Fruit fly (Drosophila melanogaster): ENCODE measurements around the gene mex1.

The mex1 gene

DNA sequence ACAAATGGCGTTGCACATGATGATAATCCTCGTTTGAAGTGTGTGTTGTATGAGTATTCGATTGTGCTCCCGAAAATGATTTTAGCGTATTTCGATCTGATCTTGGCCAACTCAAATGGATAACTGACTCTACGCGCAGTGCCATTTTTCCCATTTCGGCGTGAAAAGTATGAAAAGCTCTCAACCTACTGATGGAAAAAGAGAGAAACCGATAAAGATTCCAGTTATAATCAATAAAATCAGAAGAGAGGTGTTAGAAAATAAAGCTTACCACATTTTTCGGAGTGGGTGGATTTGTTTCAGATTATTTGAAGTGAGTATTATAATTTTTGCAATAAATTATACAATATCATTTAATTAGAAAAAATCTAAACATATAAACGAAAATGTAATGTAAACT lies at the start of gene mex1:
mex1 (minus strand) TSS at position 101 of the 400 bp plus-strand sequence.
- TF ChIP-seq CG12768 (GFP tag; optimal IDR thresholded peaks at IDR 0.05), result no peak
- no peak for TF ChIP-seq toe (GFP tag; optimal IDR thresholded peaks at IDR 0.05)
- no peak for TF ChIP-seq CG5204 (GFP tag; optimal IDR thresholded peaks at IDR 0.05)
- no peak for TF ChIP-seq cnc (optimal IDR thresholded peaks at IDR 0.05)
- TF ChIP-seq CG11617 (GFP tag; optimal IDR thresholded peaks at IDR 0.05), result no peak

DNA sequence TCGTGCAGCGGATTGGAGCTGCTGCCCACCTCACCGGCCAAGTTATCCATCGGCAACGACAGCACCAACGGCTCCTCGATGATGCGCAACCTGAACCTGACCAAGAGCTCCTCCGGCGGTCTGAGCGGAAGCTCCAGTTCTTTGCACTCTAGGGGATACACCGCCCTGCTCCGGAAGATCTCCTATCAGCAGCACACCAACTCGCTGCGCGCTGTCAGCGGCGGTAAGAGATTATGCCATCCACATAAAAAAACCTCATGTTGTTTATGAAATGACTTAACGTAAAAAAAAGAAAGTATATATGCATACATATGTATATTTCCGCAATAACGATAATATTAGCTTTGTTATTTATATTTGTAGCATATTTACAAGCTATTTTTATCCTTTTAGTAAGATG lies 49.4 kb upstream of the mex1 start:
- TF ChIP-seq CG14711 (tag; optimal IDR thresholded peaks at IDR 0.05), result no peak

dm6 chr3L:15566484-15566955 lies 47.1 kb upstream of the mex1 start:
- peak; percentile 39 for TF ChIP-seq tj (GFP tag; optimal IDR thresholded peaks at IDR 0.05)
- TF ChIP-seq Clk (GFP tag; optimal IDR thresholded peaks at IDR 0.05), result no peak
- TF ChIP-seq CG7101 (tag; optimal IDR thresholded peaks at IDR 0.05), result peak; percentile 75
- peak; percentile 74 for TF ChIP-seq Mnt (GFP tag; optimal IDR thresholded peaks at IDR 0.05)
- TF ChIP-seq CG5204 (GFP tag; optimal IDR thresholded peaks at IDR 0.05), result no peak
- TF ChIP-seq bab1 (GFP tag; optimal IDR thresholded peaks at IDR 0.05), result no peak
- TF ChIP-seq CG11617 (GFP tag; optimal IDR thresholded peaks at IDR 0.05), result peak; percentile 74
- peak; percentile 86 for TF ChIP-seq CG12768 (GFP tag; optimal IDR thresholded peaks at IDR 0.05)
- TF ChIP-seq kay (GFP tag; ENCODE audit: borderline replicate concordance), result peak; percentile 92
- peak; percentile 87 for TF ChIP-seq CG33017 (tag; optimal IDR thresholded peaks at IDR 0.05)
- peak; percentile 98 for TF ChIP-seq cic (GFP tag; optimal IDR thresholded peaks at IDR 0.05)
- peak; percentile 68 for TF ChIP-seq ovo (GFP tag; optimal IDR thresholded peaks at IDR 0.05)
- peak; percentile 54 for TF ChIP-seq CG1620 (GFP tag; optimal IDR thresholded peaks at IDR 0.05)
- TF ChIP-seq pad (GFP tag; optimal IDR thresholded peaks at IDR 0.05), result peak; percentile 37
- no peak for TF ChIP-seq cnc (optimal IDR thresholded peaks at IDR 0.05)
- TF ChIP-seq Crg-1 (GFP tag; optimal IDR thresholded peaks at IDR 0.05), result peak; percentile 59
- TF ChIP-seq CG7045 (GFP tag; optimal IDR thresholded peaks at IDR 0.05), result peak; percentile 69
- peak; percentile 51 for TF ChIP-seq CG14711 (tag; optimal IDR thresholded peaks at IDR 0.05)
- no peak for TF ChIP-seq toe (GFP tag; optimal IDR thresholded peaks at IDR 0.05)
- no peak for TF ChIP-seq Hr96 (GFP tag; optimal IDR thresholded peaks at IDR 0.05)

DNA sequence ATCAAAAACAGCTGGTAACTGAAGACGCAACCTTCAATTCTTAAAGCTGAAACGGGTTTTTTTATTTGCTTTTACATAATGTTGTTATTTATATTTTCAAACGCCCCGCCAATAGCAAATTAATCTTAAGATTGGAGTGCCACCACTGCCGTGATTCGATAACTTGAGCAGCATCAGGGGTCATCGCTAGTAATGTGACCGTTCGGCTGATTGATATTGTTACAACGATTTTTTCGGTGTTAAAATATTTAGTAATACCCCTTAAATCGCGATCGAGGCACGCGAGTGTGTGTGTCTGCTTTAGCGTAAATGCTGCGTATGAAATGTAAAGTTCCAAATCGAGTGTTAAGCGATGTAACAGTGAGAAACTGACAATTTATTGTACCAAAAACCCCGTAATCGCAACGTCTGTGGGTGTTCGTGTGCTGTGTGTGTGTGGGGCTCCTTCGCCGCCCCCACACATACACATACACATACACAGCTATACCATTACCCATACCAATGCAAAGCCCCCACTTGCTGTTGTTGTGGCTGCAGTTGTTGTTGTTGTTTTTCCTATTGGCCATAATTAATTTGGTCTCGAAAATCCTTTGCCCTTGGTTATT lies 46.5 kb upstream of the mex1 start, which contains the start of gene dop:
dop (plus strand) TSS at position 185 of the 605 bp plus-strand sequence.
- peak; percentile 6 for TF ChIP-seq Mnt (GFP tag; optimal IDR thresholded peaks at IDR 0.05)
- TF ChIP-seq toe (GFP tag; optimal IDR thresholded peaks at IDR 0.05), result peak; percentile 69
- TF ChIP-seq kay (GFP tag; ENCODE audit: borderline replicate concordance), result peak; percentile 13
- peak; percentile 26 for TF ChIP-seq bab1 (GFP tag; optimal IDR thresholded peaks at IDR 0.05)
- no peak for TF ChIP-seq Clk (GFP tag; optimal IDR thresholded peaks at IDR 0.05)
- peak; percentile 52 for TF ChIP-seq pad (GFP tag; optimal IDR thresholded peaks at IDR 0.05)
- TF ChIP-seq Crg-1 (GFP tag; optimal IDR thresholded peaks at IDR 0.05), result peak; percentile 48
- no peak for TF ChIP-seq ovo (GFP tag; optimal IDR thresholded peaks at IDR 0.05)
- no peak for TF ChIP-seq CG7101 (tag; optimal IDR thresholded peaks at IDR 0.05)
- no peak for TF ChIP-seq CG12768 (GFP tag; optimal IDR thresholded peaks at IDR 0.05)
- peak; percentile 9 for TF ChIP-seq CG14711 (tag; optimal IDR thresholded peaks at IDR 0.05)
- peak; percentile 53 for TF ChIP-seq Hr96 (GFP tag; optimal IDR thresholded peaks at IDR 0.05)
- TF ChIP-seq CG1620 (GFP tag; optimal IDR thresholded peaks at IDR 0.05), result no peak
- no peak for TF ChIP-seq CG7045 (GFP tag; optimal IDR thresholded peaks at IDR 0.05)

DNA sequence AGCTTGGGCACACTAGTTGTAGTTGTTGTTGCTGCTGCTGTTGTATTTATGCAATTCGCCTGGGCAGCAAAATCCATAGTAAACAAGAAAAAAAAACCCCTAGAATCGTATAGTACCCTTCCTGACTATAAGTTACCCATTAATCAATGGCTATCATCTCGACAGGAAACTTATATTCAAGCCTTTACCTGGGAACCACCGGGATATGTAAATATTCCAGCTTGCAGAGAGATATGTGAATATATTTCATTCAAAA lies 44.4 kb upstream of the mex1 start:
- TF ChIP-seq bab1 (GFP tag; optimal IDR thresholded peaks at IDR 0.05) (no peak), tj (GFP tag; optimal IDR thresholded peaks at IDR 0.05) (peak; percentile 56), Crg-1 (GFP tag; optimal IDR thresholded peaks at IDR 0.05) (no peak)

DNA sequence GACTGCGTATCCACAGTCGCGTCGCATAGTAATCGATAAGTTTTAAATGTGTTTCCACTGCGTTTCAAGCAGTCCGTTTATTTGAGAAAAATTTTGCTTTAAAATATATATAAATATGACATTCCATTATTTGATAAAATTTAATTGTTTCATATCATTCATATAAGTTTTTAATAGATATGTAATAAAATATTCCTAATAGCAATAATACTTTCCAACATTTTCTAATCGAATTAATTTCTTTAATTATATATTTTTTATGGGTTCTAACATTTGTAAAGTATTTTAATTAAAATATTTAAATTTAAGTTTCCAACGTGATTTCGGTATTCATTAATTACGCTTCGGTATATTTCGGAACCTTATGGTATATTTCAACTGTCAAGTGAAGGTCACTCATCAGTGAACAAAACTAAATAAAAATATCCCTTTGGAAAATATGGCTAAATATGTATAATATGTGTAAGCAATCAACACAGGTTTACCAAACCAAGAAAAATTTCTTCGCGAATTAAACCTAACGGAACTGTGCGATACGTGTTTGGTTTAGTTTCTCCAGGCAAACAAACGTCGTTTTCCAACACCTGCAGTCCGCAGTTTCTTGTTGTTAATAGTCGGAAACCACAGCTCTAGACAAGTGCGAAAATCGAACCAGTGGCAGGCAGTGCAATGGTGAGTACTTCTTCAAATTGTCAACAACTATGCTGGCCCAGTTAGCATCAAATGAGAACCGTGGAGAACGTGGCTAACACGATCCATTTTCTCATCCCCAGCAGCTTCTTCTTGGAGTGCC lies 43.9 kb upstream of the mex1 start, which contains the start of the genes CG7739 and SCCRO:
CG7739 (minus strand) TSS at position 8 of the 793 bp plus-strand sequence.
SCCRO (plus strand) TSS at position 370 of the 793 bp plus-strand sequence.
- TF ChIP-seq Hr96 (GFP tag; optimal IDR thresholded peaks at IDR 0.05), result no peak
- no peak for TF ChIP-seq tj (GFP tag; optimal IDR thresholded peaks at IDR 0.05)
- no peak for TF ChIP-seq toe (GFP tag; optimal IDR thresholded peaks at IDR 0.05)
- TF ChIP-seq CG5204 (GFP tag; optimal IDR thresholded peaks at IDR 0.05), result no peak
- peak; percentile 45 for TF ChIP-seq bab1 (GFP tag; optimal IDR thresholded peaks at IDR 0.05)
- TF ChIP-seq CG33017 (tag; optimal IDR thresholded peaks at IDR 0.05), result peak; percentile 60
- TF ChIP-seq Clk (GFP tag; optimal IDR thresholded peaks at IDR 0.05), result no peak
- TF ChIP-seq CG11617 (GFP tag; optimal IDR thresholded peaks at IDR 0.05), result peak; percentile 46
- peak; percentile 75 for TF ChIP-seq CG7101 (tag; optimal IDR thresholded peaks at IDR 0.05)
- TF ChIP-seq pad (GFP tag; optimal IDR thresholded peaks at IDR 0.05), result peak; percentile 6
- peak; percentile 39 for TF ChIP-seq CG7045 (GFP tag; optimal IDR thresholded peaks at IDR 0.05)
- peak; percentile 39 for TF ChIP-seq ovo (GFP tag; optimal IDR thresholded peaks at IDR 0.05)
- TF ChIP-seq Crg-1 (GFP tag; optimal IDR thresholded peaks at IDR 0.05), result peak; percentile 3
- TF ChIP-seq kay (GFP tag; ENCODE audit: borderline replicate concordance), result peak; percentile 94
- peak; percentile 63 for TF ChIP-seq CG14711 (tag; optimal IDR thresholded peaks at IDR 0.05)
- TF ChIP-seq cnc (optimal IDR thresholded peaks at IDR 0.05), result no peak
- peak; percentile 16 for TF ChIP-seq Mnt (GFP tag; optimal IDR thresholded peaks at IDR 0.05)
- TF ChIP-seq CG1620 (GFP tag; optimal IDR thresholded peaks at IDR 0.05), result peak; percentile 65
- TF ChIP-seq CG12768 (GFP tag; optimal IDR thresholded peaks at IDR 0.05), result no peak
- no peak for TF ChIP-seq cic (GFP tag; optimal IDR thresholded peaks at IDR 0.05)
